Fruit fly (Drosophila melanogaster) whole organism, embryonic: Measurements from ENCODE around the gene Elp3.

ENCODE experiments used
- Atf6 ChIP-seq: fragments of 200-800 bp; sonication (Bioruptor generic); IDR thresholded peaks from 2 replicates; pipeline ENCODE4 v1.3.6; 2022; ENCODE audit warnings: missing biosample characterization, missing genetic modification characterization
- Bdp1 ChIP-seq: fragments of 200-800 bp; sonication (Bioruptor generic); optimal IDR thresholded peaks from 3 replicates; lab custom pipeline; 2016; ENCODE audit warnings: missing biosample characterization, missing genetic modification characterization
- CG12299 ChIP-seq: fragments of 200-800 bp; sonication (Bioruptor generic); optimal IDR thresholded peaks from 2 replicates; lab custom pipeline; 2018; ENCODE audit warnings: missing biosample characterization, mild to moderate bottlenecking, missing genetic modification characterization
- CG12744 ChIP-seq: fragments of 200-800 bp; sonication (Bioruptor generic); optimal IDR thresholded peaks from 2 replicates; lab custom pipeline; 2016; ENCODE audit warnings: missing biosample characterization, missing genetic modification characterization
- CG13287 ChIP-seq: fragments of 200-800 bp; sonication (Bioruptor generic); IDR thresholded peaks from 2 replicates; pipeline ENCODE4 v1.3.6; 2022; ENCODE audit warnings: missing biosample characterization, missing genetic modification characterization; ENCODE audit not compliant: partially characterized antibody
- CG13775 ChIP-seq: fragments of 200-800 bp; sonication (Bioruptor generic); optimal IDR thresholded peaks from 3 replicates; lab custom pipeline; 2017; ENCODE audit warnings: missing biosample characterization, mild to moderate bottlenecking, missing genetic modification characterization
- CG14014 ChIP-seq: fragments of 200-800 bp; sonication (Bioruptor generic); IDR thresholded peaks from 2 replicates; pipeline ENCODE4 v1.3.6; 2022; ENCODE audit warnings: missing biosample characterization, missing genetic modification characterization
- CG14710 ChIP-seq: fragments of 200-800 bp; sonication (Bioruptor generic); optimal IDR thresholded peaks from 3 replicates; lab custom pipeline; 2019; ENCODE audit warnings: missing biosample characterization, mild to moderate bottlenecking, missing genetic modification characterization, moderate library complexity
- CG15073 ChIP-seq: fragments of 200-800 bp; sonication (Bioruptor generic); optimal IDR thresholded peaks from 2 replicates; lab custom pipeline; 2016; ENCODE audit warnings: missing biosample characterization, missing genetic modification characterization
- CG17361 ChIP-seq: fragments of 200-800 bp; sonication (Bioruptor generic); IDR thresholded peaks from 3 replicates; pipeline ENCODE4 v1.3.6; 2022; ENCODE audit warnings: missing biosample characterization, missing genetic modification characterization
- CG17912 ChIP-seq: fragments of 200-800 bp; sonication (Bioruptor generic); optimal IDR thresholded peaks from 2 replicates; lab custom pipeline; 2018; ENCODE audit warnings: missing biosample characterization, mild to moderate bottlenecking, missing genetic modification characterization
- CG2875 ChIP-seq: fragments of 200-800 bp; sonication (Bioruptor generic); optimal IDR thresholded peaks from 2 replicates; lab custom pipeline; 2017; ENCODE audit warnings: missing biosample characterization, mild to moderate bottlenecking, missing genetic modification characterization, missing genetic modification reagents
- CG30403 ChIP-seq: fragments of 200-800 bp; sonication (Bioruptor generic); optimal IDR thresholded peaks from 3 replicates; lab custom pipeline; 2016; ENCODE audit warnings: missing biosample characterization, missing genetic modification characterization
- CG42726 ChIP-seq: fragments of 200-800 bp; sonication (Bioruptor generic); IDR thresholded peaks from 2 replicates; pipeline ENCODE4 v1.3.6; 2022; ENCODE audit warnings: missing biosample characterization, missing genetic modification characterization; ENCODE audit not compliant: partially characterized antibody
- CG6272 ChIP-seq: fragments of 200-800 bp; sonication (Bioruptor generic); IDR thresholded peaks from 2 replicates; pipeline ENCODE4 v1.3.6; 2022; ENCODE audit warnings: missing biosample characterization, missing genetic modification characterization
- CG6654 ChIP-seq: fragments of 200-800 bp; sonication (Bioruptor generic); optimal IDR thresholded peaks from 2 replicates; lab custom pipeline; 2017; ENCODE audit warnings: missing biosample characterization, mild to moderate bottlenecking, missing genetic modification characterization
- CG6854 ChIP-seq: fragments of 200-800 bp; sonication (Bioruptor generic); optimal IDR thresholded peaks from 3 replicates; lab custom pipeline; 2017; ENCODE audit warnings: missing biosample characterization, mild to moderate bottlenecking, missing genetic modification characterization
- CrebB ChIP-seq: fragments of 200-800 bp; sonication (Bioruptor generic); optimal IDR thresholded peaks from 3 replicates; lab custom pipeline; 2018; ENCODE audit warnings: missing biosample characterization, mild to moderate bottlenecking, missing genetic modification characterization
- ERR ChIP-seq: fragments of 200-800 bp; sonication (Bioruptor generic); optimal IDR thresholded peaks from 2 replicates; lab custom pipeline; 2016; ENCODE audit warnings: missing biosample characterization, missing genetic modification characterization
- Fer3 ChIP-seq: fragments of 200-800 bp; sonication (Bioruptor generic); optimal IDR thresholded peaks from 2 replicates; lab custom pipeline; 2018; ENCODE audit warnings: missing biosample characterization, mild to moderate bottlenecking, missing genetic modification characterization, moderate library complexity
- HHEX ChIP-seq: fragments of 200-800 bp; sonication (Bioruptor generic); optimal IDR thresholded peaks from 3 replicates; lab custom pipeline; 2017; ENCODE audit warnings: missing biosample characterization, mild to moderate bottlenecking, missing genetic modification characterization, missing genetic modification reagents
- HLHmδ ChIP-seq: fragments of 200-800 bp; sonication (Bioruptor generic); optimal IDR thresholded peaks from 2 replicates; lab custom pipeline; 2018; ENCODE audit warnings: missing biosample characterization, mild to moderate bottlenecking, missing genetic modification characterization, moderate library complexity
- MBD-R2 ChIP-seq: fragments of 200-800 bp; sonication (Bioruptor generic); IDR thresholded peaks from 2 replicates; pipeline ENCODE4 v1.3.6; 2022; ENCODE audit warnings: missing biosample characterization, missing genetic modification characterization
- Med ChIP-seq: fragments of 200-800 bp; sonication (Bioruptor generic); peaks from one replicate; lab custom pipeline; 2016; ENCODE audit warnings: missing biosample characterization, missing genetic modification characterization, mild to moderate bottlenecking, inconsistent platforms, moderate library complexity
- Pdp1 ChIP-seq, 2 experiments: fragments of 200-800 bp; sonication (Bioruptor generic); optimal IDR thresholded peaks; 3 replicates each; lab custom pipeline; 2016; ENCODE audit warnings: missing biosample characterization in 2 of 2, missing genetic modification characterization in 2 of 2, mild to moderate bottlenecking in 1 of 2, moderate library complexity in 1 of 2
- Ravus ChIP-seq: fragments of 200-800 bp; sonication (Bioruptor generic); IDR thresholded peaks from 2 replicates; pipeline ENCODE4 v1.3.6; 2022; ENCODE audit warnings: missing biosample characterization, missing genetic modification characterization
- Xrp1 ChIP-seq: fragments of 200-800 bp; sonication (Bioruptor generic); IDR thresholded peaks from 2 replicates; pipeline ENCODE4 v1.3.6; 2022; ENCODE audit warnings: missing biosample characterization, missing genetic modification characterization
- bowl ChIP-seq: fragments of 200-800 bp; sonication (Bioruptor generic); IDR thresholded peaks from 2 replicates; pipeline ENCODE4 v1.3.6; 2022; ENCODE audit warnings: missing biosample characterization, missing genetic modification characterization
- gsb-n ChIP-seq: fragments of 200-800 bp; sonication (Bioruptor generic); optimal IDR thresholded peaks from 3 replicates; lab custom pipeline; 2018; ENCODE audit warnings: missing biosample characterization, mild to moderate bottlenecking, missing genetic modification characterization
- hb ChIP-seq: fragments of 200-800 bp; sonication (Bioruptor generic); IDR thresholded peaks from 3 replicates; pipeline ENCODE4 v1.3.6; 2022; ENCODE audit warnings: missing biosample characterization, missing genetic modification characterization; ENCODE audit not compliant: partially characterized antibody
- insv ChIP-seq, 2 experiments: fragments of 200-800 bp; sonication (Bioruptor generic); optimal IDR thresholded peaks; 3 replicates each; lab custom pipeline; 2016 to 2018; ENCODE audit warnings: missing biosample characterization in 2 of 2, missing genetic modification characterization in 2 of 2
- jumu ChIP-seq: fragments of 200-800 bp; sonication (Bioruptor generic); optimal IDR thresholded peaks from 3 replicates; lab custom pipeline; 2016; ENCODE audit warnings: missing biosample characterization, missing genetic modification characterization
- kni ChIP-seq: fragments of 200-800 bp; sonication (Bioruptor generic); optimal IDR thresholded peaks from 3 replicates; lab custom pipeline; 2017; ENCODE audit warnings: mild to moderate bottlenecking, missing biosample characterization, missing genetic modification reagents, missing genetic modification characterization
- knrl ChIP-seq: fragments of 200-800 bp; sonication (Bioruptor generic); IDR thresholded peaks from 3 replicates; pipeline ENCODE4 v1.3.6; 2022; ENCODE audit warnings: missing biosample characterization, missing genetic modification characterization; ENCODE audit not compliant: partially characterized antibody
- lbe ChIP-seq: fragments of 200-800 bp; sonication (Bioruptor generic); optimal IDR thresholded peaks from 2 replicates; lab custom pipeline; 2016; ENCODE audit warnings: missing biosample characterization, mild to moderate bottlenecking, missing genetic modification characterization
- lola ChIP-seq, 3 experiments: fragments of >200 bp in 2 of 3; fragments of 200-800 bp in 1 of 3; sonication (Bioruptor generic) in 1 of 3; optimal IDR thresholded peaks; 2 replicates each; lab custom pipeline; 2017 to 2019; ENCODE audit warnings: missing biosample characterization in 3 of 3, missing genetic modification characterization in 3 of 3, mild to moderate bottlenecking in 1 of 3, moderate library complexity in 1 of 3
- nmo ChIP-seq: fragments of 200-800 bp; sonication (Bioruptor generic); optimal IDR thresholded peaks from 2 replicates; lab custom pipeline; 2018; ENCODE audit warnings: missing biosample characterization, mild to moderate bottlenecking, missing genetic modification characterization, moderate library complexity
- phol ChIP-seq: fragments of 200-800 bp; sonication (Bioruptor generic); optimal IDR thresholded peaks from 3 replicates; lab custom pipeline; 2018; ENCODE audit warnings: missing biosample characterization, mild to moderate bottlenecking, missing genetic modification characterization, moderate library complexity
- pnt ChIP-seq: fragments of 200-800 bp; sonication (Bioruptor generic); optimal IDR thresholded peaks from 3 replicates; lab custom pipeline; 2016; ENCODE audit warnings: missing biosample characterization, missing genetic modification characterization
- rib ChIP-seq: fragments of 200-800 bp; sonication (Bioruptor generic); IDR thresholded peaks from 2 replicates; pipeline ENCODE4 v1.3.6; 2022; ENCODE audit warnings: missing biosample characterization, missing genetic modification characterization
- sisA ChIP-seq: fragments of 200-800 bp; sonication (Bioruptor generic); IDR thresholded peaks from 2 replicates; pipeline ENCODE4 v1.3.6; 2022; ENCODE audit warnings: missing biosample characterization, missing genetic modification characterization
- ssp ChIP-seq: fragments of 200-800 bp; sonication (Bioruptor generic); IDR thresholded peaks from 2 replicates; pipeline ENCODE4 v1.3.6; 2022; ENCODE audit warnings: missing biosample characterization, missing genetic modification characterization
- tap ChIP-seq: fragments of 200-800 bp; optimal IDR thresholded peaks from 3 replicates; lab custom pipeline; 2019; ENCODE audit warnings: missing biosample characterization, mild to moderate bottlenecking, missing genetic modification characterization, moderate library complexity
- tna ChIP-seq: fragments of 200-800 bp; sonication (Bioruptor generic); IDR thresholded peaks from 2 replicates; pipeline ENCODE4 v1.3.6; 2022; ENCODE audit warnings: missing biosample characterization, missing genetic modification characterization; ENCODE audit not compliant: partially characterized antibody
- vnd ChIP-seq: fragments of 200-800 bp; sonication (Bioruptor generic); IDR thresholded peaks from 3 replicates; pipeline ENCODE4 v1.3.6; 2022; ENCODE audit warnings: missing biosample characterization, missing genetic modification characterization; ENCODE audit not compliant: partially characterized antibody
- vvl ChIP-seq: fragments of 200-800 bp; sonication (Bioruptor generic); IDR thresholded peaks from 2 replicates; pipeline ENCODE4 v1.3.6; 2022; ENCODE audit warnings: missing biosample characterization, missing genetic modification characterization
- wor ChIP-seq: fragments of 200-800 bp; sonication (Bioruptor generic); IDR thresholded peaks from 2 replicates; pipeline ENCODE4 v1.3.6; 2022; ENCODE audit warnings: missing biosample characterization, missing genetic modification characterization

The Elp3 gene

DNA sequence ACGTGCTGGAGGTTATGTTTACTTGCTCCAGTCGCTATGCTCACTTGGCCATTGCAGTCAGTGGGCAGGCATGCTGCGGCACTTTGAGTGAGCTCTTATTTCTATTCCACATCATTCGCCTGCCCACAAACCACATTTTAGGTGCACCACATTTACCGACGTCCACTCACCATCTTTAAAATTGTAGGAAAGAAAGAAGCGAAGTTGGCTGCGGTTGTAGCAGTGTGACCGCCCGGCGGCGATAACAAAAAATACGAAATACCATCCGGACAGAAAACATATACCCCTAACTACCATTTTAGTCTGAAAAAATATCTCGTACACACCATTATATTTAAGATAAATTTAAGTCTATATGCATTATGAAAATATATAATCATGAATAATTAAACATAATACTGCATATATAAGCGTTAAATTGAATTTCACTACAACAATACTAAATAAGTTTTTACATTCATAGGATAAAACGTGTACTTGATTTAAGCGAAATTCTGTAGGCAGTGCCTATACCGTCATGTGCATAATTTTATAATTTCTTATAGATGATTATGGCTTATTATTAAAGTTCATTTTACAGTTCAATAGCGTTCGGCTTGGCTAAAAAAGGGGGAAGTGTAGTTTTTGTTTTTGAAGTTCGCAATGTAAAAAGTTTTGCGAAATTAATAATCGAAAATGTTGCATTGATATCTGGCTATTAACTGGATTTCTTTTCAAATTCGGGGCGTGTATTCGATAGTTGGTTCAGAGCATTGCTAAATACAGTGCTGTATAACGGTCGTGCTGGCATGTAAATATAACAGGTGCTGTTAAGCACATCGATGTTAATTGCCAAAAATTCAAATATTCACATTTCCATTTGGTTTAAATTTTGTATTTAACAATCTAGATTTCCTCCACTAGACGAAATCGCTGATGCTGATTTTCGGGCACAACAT is 13.9 kb downstream of the Elp3 start, which contains the start of gene RpL27A (continued):
- TF ChIP-seq sisA (GFP tag; lab: Robert Waterston, UW) (peak; percentile 54; the same call in 1 of the 2 replicates), Xrp1 (GFP tag; lab: Robert Waterston, UW) (peak; percentile 30; the same call in 1 of the 2 replicates), CG12299 (peak; percentile 60), CG12744 (GFP tag; lab: Kevin White, UChicago) (peak; percentile 10), CrebB (peak; percentile 86), hb (GFP tag; lab: Robert Waterston, UW) (no peak), CG30403 (GFP tag; lab: Kevin White, UChicago) (peak; percentile 67), CG17361 (peak; percentile 84), insv (GFP tag; optimal IDR thresholded peaks at IDR 0.05; lab: Kevin White, UChicago) (peak in 1 of 2 experiments; percentile 54), gsb-n (tag; lab: Kevin White, UChicago) (peak; percentile 80), CG6654 (GFP tag; lab: Kevin White, UChicago) (peak; percentile 63), CG6854 (peak; percentile 75), HLHmδ (GFP tag; lab: Kevin White, UChicago) (peak; percentile 98), tna (peak; percentile 44; the same call in 1 of the 2 replicates), lbe (peak; percentile 63), CG13775 (peak; percentile 82), Atf6 (peak; percentile 72), lola (GFP tag; optimal IDR thresholded peaks at IDR 0.05; lab: Kevin White, UChicago) (peak in 1 of 3 experiments; percentile 70), Med (GFP tag; lab: Kevin White, UChicago) (peak; percentile 98), CG17912 (peak; percentile 94), ERR (GFP tag; lab: Kevin White, UChicago) (peak; percentile 57), CG6272 (GFP tag; lab: Robert Waterston, UW) (peak; percentile 54), CG14014 (GFP tag; lab: Robert Waterston, UW) (peak; percentile 73), CG13287 (GFP tag; lab: Robert Waterston, UW) (peak; percentile 71), wor (GFP tag; lab: Robert Waterston, UW) (0 out of 2 replicates have a peak, but pooled peaks have one; percentile 35), ssp (GFP tag; lab: Robert Waterston, UW) (peak; percentile 97), vvl (GFP tag; lab: Robert Waterston, UW) (peak; percentile 92), kni (GFP tag; lab: Kevin White, UChicago) (peak; percentile 63), tap (tag; lab: Kevin White, UChicago) (peak; percentile 32), Pdp1 (GFP tag; optimal IDR thresholded peaks at IDR 0.05; lab: Kevin White, UChicago) (peak; percentile 29 to 62), CG15073 (GFP tag; lab: Kevin White, UChicago) (no peak), MBD-R2 (GFP tag; lab: Robert Waterston, UW) (peak; percentile 56), Ravus (GFP tag; lab: Robert Waterston, UW) (no peak), vnd (GFP tag; lab: Robert Waterston, UW) (peak; percentile 47; the same call in 1 of the 3 replicates), rib (GFP tag; lab: Robert Waterston, UW) (peak; percentile 70), nmo (peak; percentile 79), pnt (GFP tag; lab: Kevin White, UChicago) (no peak), HHEX (GFP tag; lab: Kevin White, UChicago) (peak; percentile 84), Bdp1 (GFP tag; lab: Kevin White, UChicago) (peak; percentile 56), CG42726 (GFP tag; lab: Robert Waterston, UW) (peak; percentile 53; the same call in 1 of the 2 replicates), CG14710 (tag; lab: Kevin White, UChicago) (peak; percentile 79), CG2875 (peak; percentile 84), jumu (GFP tag; lab: Kevin White, UChicago) (peak; percentile 31), phol (tag; lab: Kevin White, UChicago) (peak; percentile 91), knrl (GFP tag; lab: Robert Waterston, UW) (peak; percentile 65), Fer3 (tag; lab: Kevin White, UChicago) (peak; percentile 72), bowl (GFP tag; lab: Robert Waterston, UW) (no peak)
